Worm (Caenorhabditis elegans) whole organism, L3 larva: ENCODE data around the gene lec-4.

Experiments
- daf-12 ChIP-seq: fragments of 150-350 bp; optimal IDR thresholded peaks from 2 replicates; lab custom pipeline; 2014; ENCODE audit warnings: missing biosample characterization, missing genetic modification reagents, missing genetic modification characterization
- elt-2 ChIP-seq: sonication (generic microtip); optimal IDR thresholded peaks from 2 replicates; lab custom pipeline; 2016; ENCODE audit warnings: missing genetic modification reagents, mild to moderate bottlenecking, missing genetic modification characterization, missing compliant biosample characterization
- fos-1 ChIP-seq: fragments of 150-350 bp; optimal IDR thresholded peaks from 2 replicates; lab custom pipeline; 2014; ENCODE audit warnings: missing biosample characterization, missing genetic modification characterization
- lin-15B ChIP-seq: fragments of 150-350 bp; optimal IDR thresholded peaks from 2 replicates; lab custom pipeline; 2014; ENCODE audit warnings: missing biosample characterization, missing genetic modification characterization
- nhr-11 ChIP-seq: fragments of 150-350 bp; optimal IDR thresholded peaks from 2 replicates; lab custom pipeline; 2014; ENCODE audit warnings: missing biosample characterization, missing genetic modification characterization
- nhr-28 ChIP-seq: fragments of 150-350 bp; optimal IDR thresholded peaks from 2 replicates; lab custom pipeline; 2014; ENCODE audit warnings: missing biosample characterization, missing genetic modification characterization
- pqm-1 ChIP-seq: fragments of 150-350 bp; optimal IDR thresholded peaks from 2 replicates; lab custom pipeline; 2017; ENCODE audit warnings: missing biosample characterization, missing genetic modification characterization, inconsistent platforms
- snpc-4 ChIP-seq: fragments of 150-350 bp; optimal IDR thresholded peaks from 2 replicates; lab custom pipeline; 2014; ENCODE audit warnings: missing biosample characterization, missing genetic modification characterization
- unc-62 ChIP-seq: fragments of 150-350 bp; sonication (generic microtip); optimal IDR thresholded peaks from 4 replicates; lab custom pipeline; 2014; ENCODE audit warnings: missing biosample characterization, missing genetic modification reagents, missing genetic modification characterization
- zag-1 ChIP-seq: fragments of 150-350 bp; optimal IDR thresholded peaks from 2 replicates; lab custom pipeline; 2014; ENCODE audit warnings: missing biosample characterization, missing genetic modification characterization
- ztf-11 ChIP-seq: fragments of 150-350 bp; optimal IDR thresholded peaks from 2 replicates; lab custom pipeline; 2014; ENCODE audit warnings: missing biosample characterization, missing genetic modification characterization
- ztf-4 ChIP-seq: fragments of 150-350 bp; optimal IDR thresholded peaks from 2 replicates; lab custom pipeline; 2014; ENCODE audit warnings: missing biosample characterization, missing genetic modification characterization

DNA sequence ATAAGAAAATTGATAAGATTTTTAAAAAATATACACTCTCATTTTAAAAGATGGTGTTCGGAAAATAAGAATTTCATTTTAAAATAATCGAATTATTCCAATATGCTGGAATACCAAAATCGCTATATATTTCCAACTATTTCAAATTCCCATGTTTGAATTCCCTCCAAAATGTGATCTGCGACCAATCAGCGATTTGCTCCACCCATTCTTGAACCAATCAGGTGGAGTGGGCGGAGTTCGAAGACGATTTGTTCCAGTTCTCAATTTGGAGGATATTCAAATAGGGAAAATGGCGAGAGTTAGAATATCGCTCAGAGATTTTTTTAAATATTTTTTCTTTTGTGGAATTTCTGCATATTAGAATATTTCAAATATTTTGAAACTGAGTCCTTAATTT lies 17.7 kb upstream of the lec-4 start:
- TF ChIP-seq daf-12 (no peak), unc-62 (no peak), elt-2 (tag; lab: Kevin White, UChicago) (peak; percentile 1), nhr-28 (tag; lab: Kevin White, UChicago) (no peak), ztf-11 (tag; lab: Kevin White, UChicago) (no peak), snpc-4 (tag; lab: Kevin White, UChicago) (no peak), ztf-4 (no peak), zag-1 (no peak), nhr-11 (tag; lab: Kevin White, UChicago) (no peak), pqm-1 (no peak), lin-15B (peak; percentile 3), fos-1 (tag; lab: Kevin White, UChicago) (no peak)
